Worm (Caenorhabditis elegans) whole organism, young adult: Measurements from ENCODE around the gene arv-1.
A peak's percentile ranks its signal among the peaks of the same experiment; 100 is the strongest.

ENCODE experiments used
- B0019.2 ChIP-seq: fragments of 200-800 bp; sonication (Bioruptor generic); conservative IDR thresholded peaks from 2 replicates; pipeline ENCODE4 v1.3.6; 2022; ENCODE audit warnings: missing genetic modification reagents, missing genetic modification characterization, missing compliant biosample characterization
- C06A6.2 ChIP-seq: fragments of 200-800 bp; sonication (Bioruptor generic); conservative IDR thresholded peaks from 2 replicates; pipeline ENCODE4 v1.3.6; 2022; ENCODE audit warnings: missing genetic modification characterization, missing compliant biosample characterization
- D2030.7 ChIP-seq: fragments of 200-800 bp; sonication (Bioruptor generic); IDR thresholded peaks from 2 replicates; pipeline ENCODE4 v1.3.6; 2022; ENCODE audit warnings: missing genetic modification reagents, missing genetic modification characterization, missing compliant biosample characterization
- F23B12.7 ChIP-seq: sonication (generic microtip); optimal IDR thresholded peaks from 2 replicates; lab custom pipeline; 2017; ENCODE audit warnings: missing genetic modification characterization, mild to moderate bottlenecking, missing compliant biosample characterization, antibody characterized with exemption, moderate library complexity; ENCODE audit not compliant: insufficient read depth
- F39B2.1 ChIP-seq: fragments of 200-800 bp; sonication (Bioruptor generic); IDR thresholded peaks from 2 replicates; pipeline ENCODE4 v1.3.6; 2022; ENCODE audit warnings: missing genetic modification reagents, missing genetic modification characterization, missing compliant biosample characterization
- F52B5.7 ChIP-seq: sonication (generic microtip); optimal IDR thresholded peaks from 2 replicates; lab custom pipeline; 2016; ENCODE audit warnings: mild to moderate bottlenecking, missing genetic modification characterization, missing compliant biosample characterization
- F57A8.1 ChIP-seq: fragments of 200-800 bp; sonication (Bioruptor generic); optimal IDR thresholded peaks from 2 replicates; lab custom pipeline; 2018; ENCODE audit warnings: mild to moderate bottlenecking, missing genetic modification characterization, moderate library complexity, missing compliant biosample characterization
- F57C9.4 ChIP-seq: sonication (generic microtip); optimal IDR thresholded peaks from 2 replicates; lab custom pipeline; 2017; ENCODE audit warnings: mild to moderate bottlenecking, missing genetic modification characterization, missing compliant biosample characterization
- Y53G8AR.9 ChIP-seq: fragments of 200-800 bp; sonication (Bioruptor generic); conservative IDR thresholded peaks from 2 replicates; pipeline ENCODE4 v1.3.6; 2022; ENCODE audit warnings: missing genetic modification reagents, missing genetic modification characterization, missing compliant biosample characterization
- Y79H2A.3 ChIP-seq: fragments of 200-800 bp; sonication (Bioruptor generic); conservative IDR thresholded peaks from 2 replicates; pipeline ENCODE4 v1.3.6; 2022; ENCODE audit warnings: missing genetic modification reagents, missing genetic modification characterization, missing compliant biosample characterization
- Y95B8A.8 ChIP-seq: fragments of 200-800 bp; sonication (Bioruptor generic); IDR thresholded peaks from 2 replicates; pipeline ENCODE4 v1.3.6; 2022; ENCODE audit warnings: missing genetic modification reagents, missing genetic modification characterization, missing compliant biosample characterization
- ZK185.1 ChIP-seq: sonication (generic microtip); optimal IDR thresholded peaks from 2 replicates; lab custom pipeline; 2016; ENCODE audit warnings: mild to moderate bottlenecking, missing genetic modification characterization, missing compliant biosample characterization; ENCODE audit not compliant: poor library complexity, severe bottlenecking
- akir-1 ChIP-seq: fragments of 200-800 bp; sonication (Bioruptor generic); optimal IDR thresholded peaks from 2 replicates; lab custom pipeline; 2018; ENCODE audit warnings: mild to moderate bottlenecking, missing genetic modification characterization, moderate library complexity, missing compliant biosample characterization
- aptf-3 ChIP-seq: fragments of 200-800 bp; sonication (Bioruptor generic); IDR thresholded peaks from 2 replicates; pipeline ENCODE4 v1.3.6; 2022; ENCODE audit warnings: missing genetic modification characterization, missing compliant biosample characterization
- athp-1 ChIP-seq: sonication (generic microtip); optimal IDR thresholded peaks from 2 replicates; lab custom pipeline; 2017; ENCODE audit warnings: mild to moderate bottlenecking, missing genetic modification characterization, missing compliant biosample characterization
- attf-3 ChIP-seq: fragments of 200-800 bp; sonication (Bioruptor generic); conservative IDR thresholded peaks from 2 replicates; pipeline ENCODE4 v1.3.6; 2022; ENCODE audit warnings: missing genetic modification reagents, missing genetic modification characterization, missing compliant biosample characterization
- attf-6 ChIP-seq: fragments of 200-800 bp; sonication (Bioruptor generic); IDR thresholded peaks from 2 replicates; pipeline ENCODE4 v1.3.6; 2022; ENCODE audit warnings: missing genetic modification reagents, missing genetic modification characterization, missing compliant biosample characterization
- ceh-100 ChIP-seq: fragments of 200-800 bp; sonication (Bioruptor generic); IDR thresholded peaks from 2 replicates; pipeline ENCODE4 v1.3.6; 2022; ENCODE audit warnings: missing genetic modification reagents, missing genetic modification characterization, missing compliant biosample characterization
- ceh-40 ChIP-seq: fragments of 200-800 bp; sonication (Bioruptor generic); IDR thresholded peaks from 2 replicates; pipeline ENCODE4 v1.3.6; 2022; ENCODE audit warnings: missing genetic modification characterization, missing compliant biosample characterization
- ceh-58 ChIP-seq: fragments of 200-800 bp; sonication (Bioruptor generic); IDR thresholded peaks from 2 replicates; pipeline ENCODE4 v1.3.6; 2022; ENCODE audit warnings: missing genetic modification characterization, missing compliant biosample characterization
- ceh-91 ChIP-seq: fragments of 200-800 bp; sonication (Bioruptor generic); IDR thresholded peaks from 2 replicates; pipeline ENCODE4 v1.3.6; 2022; ENCODE audit warnings: missing genetic modification reagents, missing genetic modification characterization, missing compliant biosample characterization
- chd-7 ChIP-seq: sonication (generic microtip); optimal IDR thresholded peaks from 2 replicates; lab custom pipeline; 2016; ENCODE audit warnings: mild to moderate bottlenecking, missing genetic modification characterization, moderate library complexity, missing compliant biosample characterization
- dox-1 ChIP-seq: fragments of 200-800 bp; sonication (Bioruptor generic); IDR thresholded peaks from 2 replicates; pipeline ENCODE4 v1.3.6; 2022; ENCODE audit warnings: missing genetic modification reagents, missing genetic modification characterization, missing compliant biosample characterization
- dpl-1 ChIP-seq: fragments of 150-350 bp; optimal IDR thresholded peaks from 2 replicates; lab custom pipeline; 2014; ENCODE audit warnings: missing biosample characterization, missing genetic modification reagents, missing genetic modification characterization
- egrh-3 ChIP-seq: fragments of 200-800 bp; sonication (Bioruptor generic); IDR thresholded peaks from 2 replicates; pipeline ENCODE4 v1.3.6; 2022; ENCODE audit warnings: missing genetic modification reagents, missing genetic modification characterization, missing compliant biosample characterization
- hlh-12 ChIP-seq: sonication (generic microtip); optimal IDR thresholded peaks from 2 replicates; lab custom pipeline; 2016; ENCODE audit warnings: missing genetic modification characterization, missing compliant biosample characterization
- hmg-20 ChIP-seq: fragments of 200-800 bp; sonication (Bioruptor generic); IDR thresholded peaks from 2 replicates; pipeline ENCODE4 v1.3.6; 2022; ENCODE audit warnings: missing genetic modification reagents, missing genetic modification characterization, missing compliant biosample characterization
- hrde-1 ChIP-seq: sonication (generic microtip); optimal IDR thresholded peaks from 2 replicates; lab custom pipeline; 2016; ENCODE audit warnings: missing genetic modification characterization, mild to moderate bottlenecking, missing compliant biosample characterization, moderate library complexity, missing genotype, missing genetic modification reagents, borderline replicate concordance
- lin-26 ChIP-seq: fragments of 200-800 bp; sonication (Bioruptor generic); IDR thresholded peaks from 2 replicates; pipeline ENCODE4 v1.3.6; 2022; ENCODE audit warnings: missing genetic modification reagents, missing genetic modification characterization, missing compliant biosample characterization
- lin-35 ChIP-seq, 3 experiments: fragments of 150-350 bp in 2 of 3; sonication (generic microtip) in 1 of 3; optimal IDR thresholded peaks; 2 replicates each; lab custom pipeline; 2014 to 2018; ENCODE audit warnings: missing biosample characterization in 3 of 3, missing genetic modification characterization in 3 of 3, missing genetic modification reagents in 3 of 3
- lsy-27 ChIP-seq: sonication (generic microtip); optimal IDR thresholded peaks from 2 replicates; lab custom pipeline; 2017; ENCODE audit warnings: missing genetic modification characterization, mild to moderate bottlenecking, missing compliant biosample characterization, antibody characterized with exemption, missing genotype, borderline replicate concordance; ENCODE audit not compliant: insufficient read depth
- madf-6 ChIP-seq: fragments of 200-800 bp; sonication (Bioruptor generic); IDR thresholded peaks from 2 replicates; pipeline ENCODE4 v1.3.6; 2022; ENCODE audit warnings: missing genetic modification reagents, missing genetic modification characterization, missing compliant biosample characterization
- mes-4 ChIP-seq: sonication (generic microtip); optimal IDR thresholded peaks from 2 replicates; lab custom pipeline; 2016; ENCODE audit warnings: missing genotype, missing genetic modification characterization, missing compliant biosample characterization
- nhr-120 ChIP-seq: fragments of 200-800 bp; sonication (Bioruptor generic); IDR thresholded peaks from 2 replicates; pipeline ENCODE4 v1.3.6; 2022; ENCODE audit warnings: missing genetic modification characterization, missing compliant biosample characterization
- pbrm-1 ChIP-seq: fragments of 200-800 bp; sonication (Bioruptor generic); IDR thresholded peaks from 2 replicates; pipeline ENCODE4 v1.3.6; 2022; ENCODE audit warnings: missing genetic modification reagents, missing genetic modification characterization, missing compliant biosample characterization
- pha-4 ChIP-seq: fragments of 150-350 bp; sonication (generic microtip); optimal IDR thresholded peaks from 2 replicates; lab custom pipeline; 2014; ENCODE audit warnings: missing biosample characterization, missing genetic modification reagents, missing genetic modification characterization
- repo-1 ChIP-seq: sonication (generic microtip); optimal IDR thresholded peaks from 2 replicates; lab custom pipeline; 2017; ENCODE audit warnings: mild to moderate bottlenecking, missing genetic modification characterization, missing compliant biosample characterization
- rpc-1 ChIP-seq, 2 experiments: fragments of 150-350 bp in 1 of 2; sonication (generic microtip) in 1 of 2; optimal IDR thresholded peaks; 2 replicates each; lab custom pipeline; 2014 to 2018; ENCODE audit warnings: missing biosample characterization in 1 of 2, missing genetic modification characterization in 1 of 2, missing genetic modification reagents in 1 of 2, missing genotype in 1 of 2
- sea-2 ChIP-seq: fragments of 200-800 bp; sonication (Bioruptor generic); IDR thresholded peaks from 2 replicates; pipeline ENCODE4 v1.3.6; 2022; ENCODE audit warnings: missing genetic modification characterization, missing compliant biosample characterization
- snpc-1.1 ChIP-seq: sonication (generic microtip); optimal IDR thresholded peaks from 2 replicates; lab custom pipeline; 2017; ENCODE audit warnings: missing genetic modification characterization, mild to moderate bottlenecking, missing compliant biosample characterization, antibody characterized with exemption, moderate library complexity, missing genotype, missing genetic modification reagents; ENCODE audit not compliant: insufficient read depth
- sptf-2 ChIP-seq: fragments of 200-800 bp; sonication (Bioruptor generic); optimal IDR thresholded peaks from 2 replicates; lab custom pipeline; 2018; ENCODE audit warnings: mild to moderate bottlenecking, missing genetic modification characterization, missing compliant biosample characterization
- tlf-1 ChIP-seq: fragments of 200-800 bp; sonication (Bioruptor generic); optimal IDR thresholded peaks from 2 replicates; lab custom pipeline; 2018; ENCODE audit warnings: mild to moderate bottlenecking, missing genetic modification characterization, missing compliant biosample characterization
- unc-62 ChIP-seq: fragments of 150-350 bp; optimal IDR thresholded peaks from 2 replicates; lab custom pipeline; 2014; ENCODE audit warnings: missing biosample characterization, missing genetic modification reagents, missing genetic modification characterization
- zim-3 ChIP-seq: sonication (generic microtip); optimal IDR thresholded peaks from 2 replicates; lab custom pipeline; 2017; ENCODE audit warnings: mild to moderate bottlenecking, missing genetic modification characterization, moderate library complexity, missing compliant biosample characterization
- ztf-18 ChIP-seq: sonication (generic microtip); optimal IDR thresholded peaks from 2 replicates; lab custom pipeline; 2016; ENCODE audit warnings: missing genotype, mild to moderate bottlenecking, missing genetic modification characterization, missing compliant biosample characterization
- ztf-28 ChIP-seq: fragments of 200-800 bp; sonication (Bioruptor generic); IDR thresholded peaks from 2 replicates; pipeline ENCODE4 v1.3.6; 2022; ENCODE audit warnings: missing genetic modification reagents, missing genetic modification characterization, missing compliant biosample characterization
- ztf-3 ChIP-seq: fragments of 200-800 bp; sonication (Bioruptor generic); optimal IDR thresholded peaks from 2 replicates; lab custom pipeline; 2018; ENCODE audit warnings: mild to moderate bottlenecking, missing genetic modification characterization, missing compliant biosample characterization

Gene arv-1

DNA sequence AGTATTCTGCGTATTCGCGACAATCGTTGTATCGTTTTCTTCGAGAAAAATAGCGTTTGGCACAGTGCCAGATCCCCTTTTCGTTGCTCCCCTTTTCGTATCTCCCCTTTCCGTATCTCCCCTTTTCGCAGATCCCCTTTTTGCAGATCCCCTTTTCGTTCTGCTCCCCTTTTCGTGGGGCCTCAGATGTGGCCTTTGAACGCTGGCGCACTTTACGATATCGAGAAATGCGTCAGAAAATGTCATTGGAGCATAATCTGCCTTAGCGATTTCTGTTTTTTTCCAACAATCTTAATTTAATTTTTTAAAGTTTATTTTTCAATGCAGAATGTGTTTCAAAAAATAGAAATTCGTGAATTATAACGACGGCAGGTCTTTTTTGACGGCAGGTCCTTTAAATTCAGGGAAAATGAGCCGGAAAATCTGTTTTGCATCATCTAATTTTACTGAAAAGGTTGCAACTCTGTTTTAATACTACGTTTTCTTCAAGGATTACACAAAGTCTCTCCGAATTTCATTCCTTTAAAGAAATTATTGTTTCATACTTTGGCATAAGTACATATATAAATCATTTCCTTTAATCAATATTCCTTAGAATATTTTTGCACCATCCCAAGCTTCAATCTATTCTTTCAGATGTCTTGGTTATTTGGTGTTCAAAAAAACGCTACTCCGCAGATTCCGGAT lies 47.9 kb upstream of the arv-1 start, which contains the start of gene atad-3 (continued):
- TF ChIP-seq F39B2.1 (GFP tag; lab: Robert Waterston, UW) (no peak), pbrm-1 (peak; percentile 98), aptf-3 (no peak), tlf-1 (peak; percentile 65), ceh-91 (GFP tag; lab: Robert Waterston, UW) (peak; percentile 93), hrde-1 (tag; lab: Kevin White, UChicago) (peak; percentile 33), dpl-1 (GFP tag; lab: Kevin White, UChicago) (peak; percentile 24), ztf-28 (GFP tag; lab: Robert Waterston, UW) (peak; percentile 98), B0019.2 (GFP tag; lab: Robert Waterston, UW) (peak; percentile 95), F23B12.7 (tag; lab: Kevin White, UChicago) (peak; percentile 34), ztf-18 (tag; lab: Kevin White, UChicago) (peak; percentile 98), hlh-12 (tag; lab: Kevin White, UChicago) (no peak), attf-3 (GFP tag; lab: Robert Waterston, UW) (peak; percentile 86), attf-6 (GFP tag; lab: Robert Waterston, UW) (peak; percentile 63; the same call in 1 of the 2 replicates), sptf-2 (GFP tag; lab: Kevin White, UChicago) (no peak), nhr-120 (no peak), F57A8.1 (GFP tag; lab: Kevin White, UChicago) (no peak), unc-62 (no peak), snpc-1.1 (no peak), dox-1 (GFP tag; lab: Robert Waterston, UW) (peak; percentile 98), hmg-20 (GFP tag; lab: Robert Waterston, UW) (peak; percentile 87), madf-6 (GFP tag; lab: Robert Waterston, UW) (peak; percentile 81), ceh-58 (GFP tag; lab: Robert Waterston, UW) (no peak), mes-4 (tag; lab: Kevin White, UChicago) (no peak), athp-1 (peak; percentile 84), C06A6.2 (peak; percentile 89), Y95B8A.8 (GFP tag; lab: Robert Waterston, UW) (peak; percentile 97), lin-26 (GFP tag; lab: Robert Waterston, UW) (peak; percentile 95), zim-3 (tag; lab: Kevin White, UChicago) (peak; percentile 66), lin-35 (GFP tag; optimal IDR thresholded peaks at IDR 0.05; lab: Kevin White, UChicago) (peak in 2 of 3 experiments; percentile 58 to 83), lsy-27 (tag; lab: Kevin White, UChicago) (no peak), rpc-1 (optimal IDR thresholded peaks at IDR 0.05; lab: Kevin White, UChicago) (no peak), rpc-1 (tag; optimal IDR thresholded peaks at IDR 0.05; lab: Kevin White, UChicago) (no peak), ceh-40 (GFP tag; lab: Robert Waterston, UW) (peak; percentile 78; the same call in 1 of the 2 replicates), akir-1 (GFP tag; lab: Kevin White, UChicago) (peak; percentile 77), D2030.7 (GFP tag; lab: Robert Waterston, UW) (peak; percentile 97), ceh-100 (GFP tag; lab: Robert Waterston, UW) (peak; percentile 100), Y53G8AR.9 (GFP tag; lab: Robert Waterston, UW) (peak; percentile 95), repo-1 (tag; lab: Kevin White, UChicago) (no peak), chd-7 (tag; lab: Kevin White, UChicago) (peak; percentile 83), pha-4 (tag; lab: Kevin White, UChicago) (no peak), egrh-3 (peak; percentile 90), Y79H2A.3 (GFP tag; lab: Robert Waterston, UW) (peak; percentile 88), ZK185.1 (tag; lab: Kevin White, UChicago) (peak; percentile 86), F57C9.4 (tag; lab: Kevin White, UChicago) (no peak), F52B5.7 (no peak), ztf-3 (GFP tag; lab: Kevin White, UChicago) (no peak), sea-2 (0 out of 2 replicates have a peak, but pooled peaks have one; percentile 22)
